Worm (Caenorhabditis elegans) whole organism, L2 larva: Measurements from ENCODE around the gene cpr-8.
A peak's percentile ranks its signal among the peaks of the same experiment; 100 is the strongest.

Experiments used
- C34F6.9 ChIP-seq: fragments of 150-350 bp; optimal IDR thresholded peaks from 2 replicates; lab custom pipeline; 2014; ENCODE audit warnings: missing biosample characterization, missing genetic modification characterization
- F13H6.1 ChIP-seq: sonication (generic microtip); optimal IDR thresholded peaks from 2 replicates; lab custom pipeline; 2016; ENCODE audit warnings: missing genetic modification characterization, missing compliant biosample characterization
- R02D3.7 ChIP-seq: fragments of 150-350 bp; optimal IDR thresholded peaks from 2 replicates; lab custom pipeline; 2014; ENCODE audit warnings: missing biosample characterization, missing genetic modification characterization
- Y55F3AM.14 ChIP-seq: fragments of 200-800 bp; sonication (Bioruptor generic); optimal IDR thresholded peaks from 2 replicates; lab custom pipeline; 2018; ENCODE audit warnings: mild to moderate bottlenecking, missing genetic modification characterization, missing compliant biosample characterization
- ZK546.5 ChIP-seq: sonication (generic microtip); optimal IDR thresholded peaks from 2 replicates; lab custom pipeline; 2017; ENCODE audit warnings: missing biosample characterization, missing genetic modification characterization
- alr-1 ChIP-seq: fragments of 150-350 bp; optimal IDR thresholded peaks from 2 replicates; lab custom pipeline; 2014; ENCODE audit warnings: missing biosample characterization, missing genetic modification characterization
- aly-2 ChIP-seq: fragments of 150-350 bp; optimal IDR thresholded peaks from 2 replicates; lab custom pipeline; 2014; ENCODE audit warnings: missing biosample characterization, missing genetic modification characterization
- ama-1 ChIP-seq: fragments of 150-350 bp; optimal IDR thresholded peaks from 2 replicates; lab custom pipeline; 2018; ENCODE audit warnings: inconsistent platforms
- blmp-1 ChIP-seq: sonication (generic microtip); optimal IDR thresholded peaks from 2 replicates; lab custom pipeline; 2017; ENCODE audit warnings: missing genetic modification characterization, mild to moderate bottlenecking, missing compliant biosample characterization, antibody characterized with exemption, moderate library complexity; ENCODE audit not compliant: insufficient read depth
- ceh-16 ChIP-seq: fragments of 150-350 bp; optimal IDR thresholded peaks from 2 replicates; lab custom pipeline; 2014; ENCODE audit warnings: missing biosample characterization, missing genetic modification characterization
- ceh-82 ChIP-seq: fragments of 150-350 bp; optimal IDR thresholded peaks from 2 replicates; lab custom pipeline; 2014; ENCODE audit warnings: missing biosample characterization, missing genetic modification characterization
- crh-2 ChIP-seq: sonication (generic microtip); optimal IDR thresholded peaks from 2 replicates; lab custom pipeline; 2017; ENCODE audit warnings: missing biosample characterization, missing genetic modification characterization
- dmd-4 ChIP-seq: sonication (generic microtip); optimal IDR thresholded peaks from 2 replicates; lab custom pipeline; 2017; ENCODE audit warnings: missing biosample characterization, missing genetic modification characterization
- egl-27 ChIP-seq: sonication (generic microtip); optimal IDR thresholded peaks from 3 replicates; lab custom pipeline; 2017; ENCODE audit warnings: missing biosample characterization, missing genetic modification reagents, missing genetic modification characterization
- elt-1 ChIP-seq: fragments of 150-350 bp; optimal IDR thresholded peaks from 2 replicates; lab custom pipeline; 2014; ENCODE audit warnings: missing biosample characterization, missing genetic modification characterization
- elt-3 ChIP-seq: sonication (generic microtip); optimal IDR thresholded peaks from 2 replicates; lab custom pipeline; 2017; ENCODE audit warnings: missing biosample characterization, missing genetic modification characterization
- fos-1 ChIP-seq: fragments of 150-350 bp; optimal IDR thresholded peaks from 2 replicates; lab custom pipeline; 2014; ENCODE audit warnings: missing biosample characterization, missing genetic modification characterization
- gmeb-1 ChIP-seq: fragments of 150-350 bp; optimal IDR thresholded peaks from 2 replicates; lab custom pipeline; 2014; ENCODE audit warnings: missing biosample characterization, missing genetic modification characterization
- lin-11 ChIP-seq: fragments of 150-350 bp; sonication (generic microtip); optimal IDR thresholded peaks from 2 replicates; lab custom pipeline; 2014; ENCODE audit warnings: missing biosample characterization, missing genetic modification characterization, inconsistent platforms, mixed read lengths
- lin-13 ChIP-seq: fragments of 150-350 bp; optimal IDR thresholded peaks from 2 replicates; lab custom pipeline; 2014; ENCODE audit warnings: missing biosample characterization, missing genetic modification reagents, missing genetic modification characterization
- lin-39 ChIP-seq: fragments of 150-350 bp; optimal IDR thresholded peaks from 2 replicates; lab custom pipeline; 2014; ENCODE audit warnings: missing biosample characterization, missing genetic modification reagents, missing genetic modification characterization
- lsy-2 ChIP-seq, 2 experiments: fragments of 150-350 bp in 1 of 2; sonication (generic microtip) in 1 of 2; optimal IDR thresholded peaks; 2 replicates each; lab custom pipeline; 2014 to 2017; ENCODE audit warnings: missing biosample characterization in 2 of 2, missing genetic modification characterization in 2 of 2
- mab-5 ChIP-seq: fragments of 150-350 bp; optimal IDR thresholded peaks from 2 replicates; lab custom pipeline; 2014; ENCODE audit warnings: missing biosample characterization, missing genetic modification characterization
- mbf-1 ChIP-seq: sonication (generic microtip); optimal IDR thresholded peaks from 2 replicates; lab custom pipeline; 2017; ENCODE audit warnings: missing biosample characterization, missing genetic modification characterization
- mdl-1 ChIP-seq, 2 experiments: fragments of 150-350 bp in 1 of 2; sonication (generic microtip) in 1 of 2; optimal IDR thresholded peaks; 2 replicates each; lab custom pipeline; 2017; ENCODE audit warnings: missing biosample characterization in 2 of 2, missing genetic modification characterization in 2 of 2
- nhr-10 ChIP-seq: sonication (generic microtip); optimal IDR thresholded peaks from 2 replicates; lab custom pipeline; 2017; ENCODE audit warnings: missing biosample characterization, missing genetic modification characterization
- nhr-11 ChIP-seq: fragments of 150-350 bp; optimal IDR thresholded peaks from 2 replicates; lab custom pipeline; 2014; ENCODE audit warnings: missing biosample characterization, missing genetic modification characterization
- nhr-12 ChIP-seq: fragments of 150-350 bp; optimal IDR thresholded peaks from 2 replicates; lab custom pipeline; 2014; ENCODE audit warnings: missing biosample characterization, missing genetic modification characterization
- nhr-129 ChIP-seq: fragments of 150-350 bp; optimal IDR thresholded peaks from 2 replicates; lab custom pipeline; 2014; ENCODE audit warnings: missing biosample characterization, missing genetic modification characterization
- nhr-21 ChIP-seq: fragments of 150-350 bp; optimal IDR thresholded peaks from 2 replicates; lab custom pipeline; 2014; ENCODE audit warnings: missing biosample characterization, missing genetic modification characterization
- nhr-23 ChIP-seq: fragments of 150-350 bp; optimal IDR thresholded peaks from 2 replicates; lab custom pipeline; 2014; ENCODE audit warnings: missing biosample characterization, missing genetic modification reagents, missing genetic modification characterization
- nhr-237 ChIP-seq: fragments of 150-350 bp; optimal IDR thresholded peaks from 2 replicates; lab custom pipeline; 2014; ENCODE audit warnings: missing biosample characterization, missing genetic modification characterization
- nhr-25 ChIP-seq: fragments of 150-350 bp; sonication (generic microtip); optimal IDR thresholded peaks from 3 replicates; lab custom pipeline; 2014; ENCODE audit warnings: missing biosample characterization, missing genetic modification characterization
- nhr-6 ChIP-seq: fragments of 150-350 bp; optimal IDR thresholded peaks from 2 replicates; lab custom pipeline; 2014; ENCODE audit warnings: missing biosample characterization, missing genetic modification characterization
- nhr-77 ChIP-seq: fragments of 150-350 bp; optimal IDR thresholded peaks from 2 replicates; lab custom pipeline; 2014; ENCODE audit warnings: missing biosample characterization, missing genetic modification characterization
- peb-1 ChIP-seq: fragments of 150-350 bp; optimal IDR thresholded peaks from 2 replicates; lab custom pipeline; 2014; ENCODE audit warnings: missing biosample characterization, missing genetic modification characterization
- sem-4 ChIP-seq: fragments of 150-350 bp; optimal IDR thresholded peaks from 2 replicates; lab custom pipeline; 2014; ENCODE audit warnings: missing biosample characterization, missing genetic modification reagents, missing genetic modification characterization
- skn-1 ChIP-seq: sonication (generic microtip); optimal IDR thresholded peaks from 2 replicates; lab custom pipeline; 2017; ENCODE audit warnings: missing biosample characterization, missing genetic modification characterization
- sma-3 ChIP-seq: sonication (generic microtip); optimal IDR thresholded peaks from 2 replicates; lab custom pipeline; 2016; ENCODE audit warnings: missing genetic modification reagents, missing genetic modification characterization, missing compliant biosample characterization
- sma-9 ChIP-seq, 2 experiments: fragments of 150-350 bp in 1 of 2; sonication (generic microtip) in 1 of 2; optimal IDR thresholded peaks; 2 replicates each; lab custom pipeline; 2014 to 2016; ENCODE audit warnings: missing genetic modification characterization in 2 of 2, mild to moderate bottlenecking in 1 of 2, missing biosample characterization in 1 of 2, missing compliant biosample characterization in 1 of 2, missing genetic modification reagents in 1 of 2, moderate library complexity in 1 of 2
- snpc-4 ChIP-seq: fragments of 150-350 bp; optimal IDR thresholded peaks from 2 replicates; lab custom pipeline; 2014; ENCODE audit warnings: missing biosample characterization, missing genetic modification characterization
- unc-39 ChIP-seq: fragments of 150-350 bp; optimal IDR thresholded peaks from 2 replicates; lab custom pipeline; 2014; ENCODE audit warnings: missing biosample characterization, missing genetic modification characterization
- unc-55 ChIP-seq: fragments of 150-350 bp; sonication (generic microtip); optimal IDR thresholded peaks from 3 replicates; lab custom pipeline; 2014; ENCODE audit warnings: missing biosample characterization, missing genetic modification reagents, missing genetic modification characterization
- unc-62 ChIP-seq: fragments of 150-350 bp; optimal IDR thresholded peaks from 2 replicates; lab custom pipeline; 2014; ENCODE audit warnings: missing biosample characterization, missing genetic modification reagents, missing genetic modification characterization
- zag-1 ChIP-seq: fragments of 150-350 bp; optimal IDR thresholded peaks from 2 replicates; lab custom pipeline; 2014; ENCODE audit warnings: missing biosample characterization, missing genetic modification characterization
- ztf-1 ChIP-seq: fragments of 200-800 bp; sonication (Bioruptor generic); conservative IDR thresholded peaks from 2 replicates; pipeline ENCODE4 v1.3.6; 2022; ENCODE audit warnings: missing genetic modification characterization, missing compliant biosample characterization
- ztf-11 ChIP-seq: sonication (generic microtip); optimal IDR thresholded peaks from 2 replicates; lab custom pipeline; 2017; ENCODE audit warnings: missing biosample characterization, missing genetic modification characterization
- ztf-4 ChIP-seq: fragments of 150-350 bp; optimal IDR thresholded peaks from 2 replicates; lab custom pipeline; 2014; ENCODE audit warnings: missing biosample characterization, missing genetic modification characterization

The cpr-8 gene

DNA sequence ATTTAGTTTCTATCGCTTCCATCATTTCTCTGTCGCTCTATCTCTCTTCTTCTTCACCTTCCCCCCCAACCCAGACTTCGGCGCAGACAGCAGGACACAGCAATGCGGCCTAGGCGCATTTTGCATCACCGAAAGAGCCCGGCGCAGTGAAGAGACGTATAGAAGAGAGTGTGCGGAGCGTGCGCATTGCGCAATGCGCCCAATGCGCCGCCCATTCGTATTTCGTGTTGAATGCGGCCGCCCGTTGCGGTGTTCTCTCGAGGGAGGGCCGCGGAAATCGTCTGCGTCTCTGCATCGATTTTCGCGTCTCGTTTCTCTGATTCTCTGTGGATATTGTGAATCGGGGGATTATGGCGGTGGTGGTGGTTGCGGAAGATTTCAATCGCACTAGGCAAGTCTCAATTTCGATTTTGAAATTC, 16.9 kb downstream of the cpr-8 start:
- TF ChIP-seq egl-27 (peak; percentile 95), nhr-11 (tag; lab: Kevin White, UChicago) (peak; percentile 87), alr-1 (tag; lab: Kevin White, UChicago) (no peak), nhr-129 (peak; percentile 97), mab-5 (tag; lab: Kevin White, UChicago) (peak; percentile 95), snpc-4 (tag; lab: Kevin White, UChicago) (peak; percentile 79), elt-1 (no peak), nhr-6 (tag; lab: Kevin White, UChicago) (peak; percentile 94), sma-9 (GFP tag; optimal IDR thresholded peaks at IDR 0.05; lab: Kevin White, UChicago) (peak; percentile 97), sma-9 (tag; optimal IDR thresholded peaks at IDR 0.05; lab: Kevin White, UChicago) (no peak), ztf-11 (peak; percentile 77), ztf-1 (GFP tag; lab: Robert Waterston, UW) (peak; percentile 92; the same call in 1 of the 2 replicates), elt-3 (tag; lab: Kevin White, UChicago) (no peak), C34F6.9 (tag; lab: Kevin White, UChicago) (peak; percentile 98), ceh-82 (tag; lab: Kevin White, UChicago) (peak; percentile 91), nhr-10 (tag; lab: Kevin White, UChicago) (peak; percentile 93), lin-39 (tag; lab: Kevin White, UChicago) (no peak), nhr-25 (tag; lab: Kevin White, UChicago) (peak; percentile 92), gmeb-1 (peak; percentile 86), nhr-77 (tag; lab: Kevin White, UChicago) (peak; percentile 74), R02D3.7 (peak; percentile 63), ceh-16 (tag; lab: Kevin White, UChicago) (peak; percentile 87), crh-2 (peak; percentile 98), unc-39 (tag; lab: Kevin White, UChicago) (peak; percentile 84), nhr-21 (tag; lab: Kevin White, UChicago) (peak; percentile 99), ZK546.5 (tag; lab: Kevin White, UChicago) (peak; percentile 66), blmp-1 (tag; lab: Kevin White, UChicago) (peak; percentile 45), sem-4 (tag; lab: Kevin White, UChicago) (peak; percentile 96), peb-1 (tag; lab: Kevin White, UChicago) (no peak), fos-1 (tag; lab: Kevin White, UChicago) (peak; percentile 96), nhr-237 (peak; percentile 92), mdl-1 (tag; optimal IDR thresholded peaks at IDR 0.05; lab: Kevin White, UChicago) (peak; percentile 90 to 97), Y55F3AM.14 (GFP tag; lab: Kevin White, UChicago) (peak; percentile 100), lin-11 (tag; lab: Kevin White, UChicago) (peak; percentile 99), nhr-23 (tag; lab: Kevin White, UChicago) (no peak), ama-1 (no peak), unc-55 (GFP tag; lab: Kevin White, UChicago) (peak; percentile 98), zag-1 (tag; lab: Kevin White, UChicago) (peak; percentile 99), lsy-2 (tag; optimal IDR thresholded peaks at IDR 0.05; lab: Kevin White, UChicago) (peak; percentile 93 to 95), F13H6.1 (tag; lab: Kevin White, UChicago) (peak; percentile 99), lin-13 (GFP tag; lab: Kevin White, UChicago) (peak; percentile 97), nhr-12 (tag; lab: Kevin White, UChicago) (peak; percentile 39), sma-3 (GFP tag; lab: Kevin White, UChicago) (peak; percentile 98), unc-62 (GFP tag; lab: Kevin White, UChicago) (peak; percentile 69), skn-1 (peak; percentile 26), ztf-4 (tag; lab: Kevin White, UChicago) (peak; percentile 98), dmd-4 (peak; percentile 55), mbf-1 (tag; lab: Kevin White, UChicago) (no peak), aly-2 (no peak)
